Worm (Caenorhabditis elegans) whole organism, L1 larva: ENCODE results near the gene K11G12.6.

ENCODE experiments used
- C04F5.9 ChIP-seq: sonication (generic microtip); optimal IDR thresholded peaks from 2 replicates; lab custom pipeline; 2016; ENCODE audit warnings: missing genetic modification characterization, missing compliant biosample characterization
- C16A3.4 ChIP-seq: fragments of 150-350 bp; optimal IDR thresholded peaks from 2 replicates; lab custom pipeline; 2014; ENCODE audit warnings: missing biosample characterization, missing genetic modification characterization
- C34B4.2 ChIP-seq: sonication (generic microtip); optimal IDR thresholded peaks from 2 replicates; lab custom pipeline; 2017; ENCODE audit warnings: mild to moderate bottlenecking, missing genetic modification characterization, missing compliant biosample characterization
- Y116A8C.19 ChIP-seq: sonication (generic microtip); optimal IDR thresholded peaks from 2 replicates; lab custom pipeline; 2016; ENCODE audit warnings: missing compliant biosample characterization, missing genetic modification characterization, borderline replicate concordance
- ceh-63 ChIP-seq: fragments of 200-800 bp; sonication (Bioruptor generic); optimal IDR thresholded peaks from 2 replicates; lab custom pipeline; 2018; ENCODE audit warnings: mild to moderate bottlenecking, missing genetic modification characterization, missing compliant biosample characterization
- ceh-88 ChIP-seq: fragments of 200-800 bp; sonication (Bioruptor generic); IDR thresholded peaks from 2 replicates; pipeline ENCODE4 v1.3.6; 2022; ENCODE audit warnings: missing genetic modification characterization, missing compliant biosample characterization
- ceh-90 ChIP-seq: sonication (generic microtip); optimal IDR thresholded peaks from 2 replicates; lab custom pipeline; 2016; ENCODE audit warnings: missing genetic modification characterization, missing compliant biosample characterization
- ces-1 ChIP-seq: fragments of 150-350 bp; optimal IDR thresholded peaks from 2 replicates; lab custom pipeline; 2014; ENCODE audit warnings: missing biosample characterization, missing genetic modification reagents, missing genetic modification characterization
- dpl-1 ChIP-seq, 3 experiments: fragments of 150-350 bp in 2 of 3; sonication (generic microtip) in 1 of 3; optimal IDR thresholded peaks; 2 replicates each; lab custom pipeline; 2014 to 2017; ENCODE audit warnings: missing biosample characterization in 3 of 3, missing genetic modification characterization in 3 of 3, missing genetic modification reagents in 3 of 3
- dsc-1 ChIP-seq: sonication (generic microtip); optimal IDR thresholded peaks from 2 replicates; lab custom pipeline; 2016; ENCODE audit warnings: mild to moderate bottlenecking, missing genetic modification characterization, missing compliant biosample characterization
- efl-1 ChIP-seq, 4 experiments: fragments of 150-350 bp; optimal IDR thresholded peaks in 3 of 4; peaks in 1 of 4; 1 replicate in 1 of 4; 2 replicates in 3 of 4; lab custom pipeline; 2014; ENCODE audit warnings: missing biosample characterization in 2 of 4, missing genetic modification characterization in 2 of 4, missing genetic modification reagents in 2 of 4
- egl-13 ChIP-seq: sonication (generic microtip); optimal IDR thresholded peaks from 2 replicates; lab custom pipeline; 2016; ENCODE audit warnings: missing genotype, missing genetic modification reagents, missing genetic modification characterization, missing compliant biosample characterization
- egl-27 ChIP-seq, 2 experiments: fragments of 150-350 bp in 1 of 2; sonication (generic microtip); optimal IDR thresholded peaks; 3 replicates each; lab custom pipeline; 2017 to 2018; ENCODE audit warnings: missing biosample characterization in 2 of 2, missing genetic modification characterization in 2 of 2, missing genetic modification reagents in 2 of 2
- elt-3 ChIP-seq, 6 experiments: fragments of 150-350 bp in 1 of 6; sonication (generic microtip); optimal IDR thresholded peaks; 2 replicates each; lab custom pipeline; 2017 to 2018; ENCODE audit warnings: missing biosample characterization in 6 of 6, missing genetic modification characterization in 6 of 6, inconsistent platforms in 1 of 6
- ets-5 ChIP-seq: fragments of 200-800 bp; sonication (Bioruptor generic); IDR thresholded peaks from 2 replicates; pipeline ENCODE4 v1.3.6; 2022; ENCODE audit warnings: missing genetic modification characterization, missing compliant biosample characterization
- fkh-4 ChIP-seq: sonication (generic microtip); optimal IDR thresholded peaks from 2 replicates; lab custom pipeline; 2016; ENCODE audit warnings: missing compliant biosample characterization, missing genetic modification characterization, borderline replicate concordance
- grh-1 ChIP-seq: fragments of 200-800 bp; sonication (Bioruptor generic); IDR thresholded peaks from 2 replicates; pipeline ENCODE4 v1.3.6; 2022; ENCODE audit warnings: missing genetic modification reagents, missing genetic modification characterization, missing compliant biosample characterization
- hlh-4 ChIP-seq: sonication (generic microtip); optimal IDR thresholded peaks from 2 replicates; lab custom pipeline; 2016; ENCODE audit warnings: mild to moderate bottlenecking, missing genetic modification characterization, missing compliant biosample characterization
- isw-1 ChIP-seq: fragments of 200-800 bp; sonication (Bioruptor generic); IDR thresholded peaks from 2 replicates; pipeline ENCODE4 v1.3.6; 2022; ENCODE audit warnings: missing genetic modification characterization, missing compliant biosample characterization
- jun-1 ChIP-seq: fragments of 150-350 bp; optimal IDR thresholded peaks from 2 replicates; lab custom pipeline; 2014; ENCODE audit warnings: missing biosample characterization, missing genetic modification reagents, missing genetic modification characterization
- lin-13 ChIP-seq: fragments of 150-350 bp; optimal IDR thresholded peaks from 2 replicates; lab custom pipeline; 2014; ENCODE audit warnings: missing biosample characterization, missing genetic modification reagents, missing genetic modification characterization
- lin-15B ChIP-seq: fragments of 150-350 bp; sonication (generic microtip); optimal IDR thresholded peaks from 3 replicates; lab custom pipeline; 2014; ENCODE audit warnings: missing biosample characterization, missing genetic modification characterization
- lin-35 ChIP-seq, 2 experiments: fragments of 150-350 bp; optimal IDR thresholded peaks; 2 replicates each; lab custom pipeline; 2014; ENCODE audit warnings: missing biosample characterization in 2 of 2, missing genetic modification characterization in 2 of 2, missing genetic modification reagents in 2 of 2
- lir-3 ChIP-seq: sonication (generic microtip); optimal IDR thresholded peaks from 2 replicates; lab custom pipeline; 2016; ENCODE audit warnings: mild to moderate bottlenecking, missing genetic modification characterization, moderate library complexity, missing compliant biosample characterization; ENCODE audit not compliant: poor library complexity
- lsy-2 ChIP-seq, 2 experiments: fragments of 150-350 bp; optimal IDR thresholded peaks; 2 replicates each; lab custom pipeline; 2014; ENCODE audit warnings: missing biosample characterization in 2 of 2, missing genetic modification characterization in 2 of 2
- mab-9 ChIP-seq: fragments of 200-800 bp; sonication (Bioruptor generic); IDR thresholded peaks from 2 replicates; pipeline ENCODE4 v1.3.6; 2022; ENCODE audit warnings: missing genetic modification reagents, missing genetic modification characterization, missing compliant biosample characterization
- mdl-1 ChIP-seq, 2 experiments: fragments of 150-350 bp; optimal IDR thresholded peaks; 2 replicates each; lab custom pipeline; 2014 to 2017; ENCODE audit warnings: missing biosample characterization in 2 of 2, missing genetic modification characterization in 2 of 2, inconsistent platforms in 1 of 2
- mef-2 ChIP-seq: fragments of 150-350 bp; optimal IDR thresholded peaks from 2 replicates; lab custom pipeline; 2014; ENCODE audit warnings: missing biosample characterization, missing genetic modification characterization
- nhr-11 ChIP-seq: fragments of 150-350 bp; optimal IDR thresholded peaks from 2 replicates; lab custom pipeline; 2014; ENCODE audit warnings: missing biosample characterization, missing genetic modification characterization
- nhr-12 ChIP-seq: sonication (generic microtip); optimal IDR thresholded peaks from 2 replicates; lab custom pipeline; 2017; ENCODE audit warnings: missing biosample characterization, missing genetic modification characterization
- nhr-19 ChIP-seq: fragments of 200-800 bp; sonication (Bioruptor generic); conservative IDR thresholded peaks from 2 replicates; pipeline ENCODE4 v1.3.6; 2022; ENCODE audit warnings: missing genetic modification characterization, missing compliant biosample characterization
- nhr-20 ChIP-seq: sonication (generic microtip); optimal IDR thresholded peaks from 2 replicates; lab custom pipeline; 2016; ENCODE audit warnings: mild to moderate bottlenecking, missing genetic modification characterization, missing compliant biosample characterization
- nhr-28 ChIP-seq: fragments of 150-350 bp; optimal IDR thresholded peaks from 2 replicates; lab custom pipeline; 2014; ENCODE audit warnings: missing biosample characterization, missing genetic modification characterization
- nhr-77 ChIP-seq: fragments of 150-350 bp; optimal IDR thresholded peaks from 2 replicates; lab custom pipeline; 2014; ENCODE audit warnings: missing biosample characterization, missing genetic modification characterization
- nhr-85 ChIP-seq: sonication (generic microtip); peaks from one replicate; lab custom pipeline; 2016; ENCODE audit warnings: missing genetic modification characterization, inconsistent platforms, missing compliant biosample characterization
- pag-3 ChIP-seq: sonication (generic microtip); optimal IDR thresholded peaks from 2 replicates; lab custom pipeline; 2017; ENCODE audit warnings: missing genetic modification characterization, mild to moderate bottlenecking, missing compliant biosample characterization, antibody characterized with exemption, borderline replicate concordance; ENCODE audit not compliant: insufficient read depth
- pax-3 ChIP-seq: fragments of 200-800 bp; sonication (Bioruptor generic); optimal IDR thresholded peaks from 2 replicates; lab custom pipeline; 2018; ENCODE audit warnings: mild to moderate bottlenecking, missing genetic modification characterization, moderate library complexity, missing compliant biosample characterization
- pqm-1 ChIP-seq: sonication (generic microtip); optimal IDR thresholded peaks from 3 replicates; lab custom pipeline; 2017; ENCODE audit warnings: missing biosample characterization, missing genetic modification characterization
- rnt-1 ChIP-seq: sonication (generic microtip); optimal IDR thresholded peaks from 2 replicates; lab custom pipeline; 2016; ENCODE audit warnings: mild to moderate bottlenecking, missing genetic modification characterization, moderate library complexity, missing compliant biosample characterization
- skn-1 ChIP-seq: fragments of 150-350 bp; optimal IDR thresholded peaks from 2 replicates; lab custom pipeline; 2014; ENCODE audit warnings: missing biosample characterization, missing genetic modification characterization
- snpc-4 ChIP-seq: fragments of 150-350 bp; optimal IDR thresholded peaks from 2 replicates; lab custom pipeline; 2014; ENCODE audit warnings: missing biosample characterization, missing genetic modification characterization
- sox-4 ChIP-seq: sonication (generic microtip); optimal IDR thresholded peaks from 2 replicates; lab custom pipeline; 2016; ENCODE audit warnings: missing genetic modification characterization, missing compliant biosample characterization
- sup-37 ChIP-seq: fragments of 200-800 bp; sonication (Bioruptor generic); optimal IDR thresholded peaks from 2 replicates; lab custom pipeline; 2018; ENCODE audit warnings: mild to moderate bottlenecking, missing genetic modification characterization, missing compliant biosample characterization
- swsn-7 ChIP-seq: sonication (generic microtip); optimal IDR thresholded peaks from 2 replicates; lab custom pipeline; 2016; ENCODE audit warnings: missing genetic modification characterization, missing compliant biosample characterization
- tbx-2 ChIP-seq: sonication (generic microtip); optimal IDR thresholded peaks from 2 replicates; lab custom pipeline; 2016; ENCODE audit warnings: missing genetic modification characterization, missing compliant biosample characterization
- unc-130 ChIP-seq: fragments of 150-350 bp; optimal IDR thresholded peaks from 2 replicates; lab custom pipeline; 2017; ENCODE audit warnings: missing biosample characterization, missing genetic modification characterization, inconsistent platforms
- unc-86 ChIP-seq: sonication (generic microtip); optimal IDR thresholded peaks from 2 replicates; lab custom pipeline; 2016; ENCODE audit warnings: missing genetic modification characterization, missing compliant biosample characterization
- zag-1 ChIP-seq: fragments of 150-350 bp; optimal IDR thresholded peaks from 2 replicates; lab custom pipeline; 2014; ENCODE audit warnings: missing biosample characterization, missing genetic modification characterization
- zip-4 ChIP-seq: fragments of 200-800 bp; sonication (Bioruptor generic); optimal IDR thresholded peaks from 2 replicates; lab custom pipeline; 2018; ENCODE audit warnings: mild to moderate bottlenecking, missing genetic modification characterization, moderate library complexity, missing compliant biosample characterization
- ztf-4 ChIP-seq: fragments of 150-350 bp; optimal IDR thresholded peaks from 2 replicates; lab custom pipeline; 2014; ENCODE audit warnings: missing biosample characterization, missing genetic modification characterization

The K11G12.6 gene

DNA sequence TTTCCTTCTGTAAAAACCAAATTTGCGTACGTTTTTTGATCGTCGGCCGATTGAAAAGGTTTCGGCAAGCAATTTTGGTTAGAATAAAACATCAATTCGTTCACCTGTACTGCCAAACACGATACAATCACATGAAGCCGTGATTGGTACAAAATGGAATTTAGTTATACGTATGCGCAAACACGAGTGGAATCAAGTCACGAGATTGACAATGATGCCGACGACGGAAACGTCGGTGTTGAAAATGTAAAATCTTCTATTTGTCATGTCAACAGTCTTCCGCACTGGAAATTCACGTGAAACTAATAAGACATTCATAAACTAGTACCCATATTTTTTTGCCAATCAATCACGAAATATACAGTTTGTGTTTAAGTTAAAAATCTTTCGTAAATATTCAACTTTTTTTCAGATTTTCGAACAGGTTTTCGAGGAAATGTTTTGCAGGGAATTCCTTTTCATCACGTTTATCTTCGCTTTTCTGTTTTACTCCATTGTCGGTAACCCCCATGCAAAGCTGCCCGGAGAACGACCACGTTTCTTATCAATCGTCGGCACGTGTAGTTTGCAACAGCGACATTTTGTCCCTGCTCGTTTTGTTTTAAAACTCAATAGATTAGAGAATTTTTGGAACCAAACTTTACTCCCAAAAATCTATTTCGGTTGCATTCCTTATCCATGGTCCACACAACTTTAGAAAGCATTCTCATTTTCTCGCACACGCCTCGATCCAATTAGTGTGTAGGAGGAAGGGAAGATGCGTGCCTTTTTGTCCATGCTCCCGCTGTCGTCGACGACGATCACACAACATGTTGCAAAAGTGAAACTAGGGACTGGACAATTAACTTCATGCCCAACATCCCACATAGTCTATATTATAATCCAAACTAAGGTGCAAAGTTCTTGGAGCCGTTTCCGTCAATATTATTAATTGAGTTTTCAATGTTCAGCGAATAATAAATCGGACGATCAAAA, 9.9 kb upstream of the K11G12.6 start (continued):
- no peak for TF ChIP-seq jun-1
- TF ChIP-seq unc-130, result peak; percentile 54
- no peak for TF ChIP-seq zag-1 (tag; lab: Kevin White, UChicago)
- no peak for TF ChIP-seq zip-4 (GFP tag; lab: Kevin White, UChicago)
- peak in 1 of 3 experiments; percentile 9 for TF ChIP-seq dpl-1 (GFP tag; optimal IDR thresholded peaks at IDR 0.05; lab: Kevin White, UChicago)
- TF ChIP-seq lin-15B (tag; lab: Kevin White, UChicago), result no peak
- TF ChIP-seq sup-37, result no peak
- no peak for TF ChIP-seq ces-1
- no peak for TF ChIP-seq nhr-12
- TF ChIP-seq ztf-4 (tag; lab: Kevin White, UChicago), result no peak
- no peak for TF ChIP-seq isw-1 (GFP tag; lab: Robert Waterston, UW)
- no peak for TF ChIP-seq hlh-4 (tag; lab: Kevin White, UChicago)
- TF ChIP-seq swsn-7, result peak; percentile 38
- no peak for TF ChIP-seq snpc-4 (tag; lab: Kevin White, UChicago)
- TF ChIP-seq skn-1 (tag; lab: Kevin White, UChicago), result peak; percentile 4
- no peak for TF ChIP-seq pag-3 (tag; lab: Kevin White, UChicago)
- no peak for TF ChIP-seq C34B4.2 (tag; lab: Kevin White, UChicago)
- peak; percentile 46 for TF ChIP-seq dsc-1
- TF ChIP-seq ets-5, result no peak
- peak; percentile 91 for TF ChIP-seq nhr-20 (tag; lab: Kevin White, UChicago)
- TF ChIP-seq nhr-28, result no peak
- TF ChIP-seq rnt-1 (tag; lab: Kevin White, UChicago), result no peak
- peak; percentile 19 for TF ChIP-seq lin-13 (GFP tag; lab: Kevin White, UChicago)
- no peak for TF ChIP-seq egl-27 (tag; optimal IDR thresholded peaks at IDR 0.05; lab: Kevin White, UChicago)
- peak in 2 of 6 experiments; percentile 49 to 64 for TF ChIP-seq elt-3 (tag; optimal IDR thresholded peaks at IDR 0.05; lab: Kevin White, UChicago)
- TF ChIP-seq lin-35 (GFP tag; optimal IDR thresholded peaks at IDR 0.05; lab: Kevin White, UChicago), result peak in 1 of 2 experiments; percentile 56
- peak; percentile 59 for TF ChIP-seq tbx-2 (tag; lab: Kevin White, UChicago)
- TF ChIP-seq nhr-11, result no peak
- TF ChIP-seq pax-3 (tag; lab: Kevin White, UChicago), result no peak
- TF ChIP-seq nhr-19 (GFP tag; lab: Robert Waterston, UW), result peak; percentile 63
- no peak for TF ChIP-seq ceh-63
- TF ChIP-seq Y116A8C.19 (tag; lab: Kevin White, UChicago), result no peak
- peak; percentile 95 for TF ChIP-seq nhr-85
- TF ChIP-seq grh-1 (GFP tag; lab: Robert Waterston, UW), result peak; percentile 60; the same call in 1 of the 2 replicates
- TF ChIP-seq fkh-4 (tag; lab: Kevin White, UChicago), result no peak
- no peak for TF ChIP-seq nhr-77 (tag; lab: Kevin White, UChicago)
- no peak for TF ChIP-seq pqm-1
- no peak for TF ChIP-seq mab-9 (GFP tag; lab: Robert Waterston, UW)
- peak; percentile 12 for TF ChIP-seq mef-2 (tag; lab: Kevin White, UChicago)
- peak in 1 of 2 experiments; percentile 15 for TF ChIP-seq mdl-1 (tag; optimal IDR thresholded peaks at IDR 0.05; lab: Kevin White, UChicago)
- TF ChIP-seq ceh-88, result peak; percentile 36; the same call in 1 of the 2 replicates
- no peak for TF ChIP-seq efl-1 (optimal IDR thresholded peaks at IDR 0.05; lab: Kevin White, UChicago)
- TF ChIP-seq efl-1 (GFP tag; optimal IDR thresholded peaks at IDR 0.05 in 1 of 2; lab: Kevin White, UChicago), result peak in 1 of 2 experiments; percentile 2
- no peak for TF ChIP-seq ceh-90 (tag; lab: Kevin White, UChicago)
- TF ChIP-seq C16A3.4 (tag; lab: Kevin White, UChicago), result peak; percentile 40
- peak; percentile 18 to 43 for TF ChIP-seq lsy-2 (tag; optimal IDR thresholded peaks at IDR 0.05; lab: Kevin White, UChicago)
- TF ChIP-seq unc-86 (tag; lab: Kevin White, UChicago), result no peak
- TF ChIP-seq egl-13 (tag; lab: Kevin White, UChicago), result peak; percentile 44
- peak; percentile 15 for TF ChIP-seq lir-3
- TF ChIP-seq sox-4 (tag; lab: Kevin White, UChicago), result peak; percentile 3
- TF ChIP-seq C04F5.9 (tag; lab: Kevin White, UChicago), result no peak
